Fruit fly (Drosophila melanogaster): Measurements from ENCODE around the gene Akap200.

Gene Akap200

dm6 chr2L:8365701-8366643, 49.5 kb upstream of the Akap200 start, which contains the start of gene Pp2A-29B (continued):
- TF ChIP-seq CG18619 (GFP tag; optimal IDR thresholded peaks at IDR 0.05) (peak; percentile 27), unc-4 (GFP tag; IDR thresholded peaks at IDR 0.05; ENCODE audit: partially characterized antibody) (peak; percentile 98), CG30403 (GFP tag; optimal IDR thresholded peaks at IDR 0.05) (peak; percentile 19), danr (GFP tag; IDR thresholded peaks at IDR 0.05) (no peak), Aef1 (GFP tag; IDR thresholded peaks at IDR 0.05) (no peak), Mad (GFP tag; optimal IDR thresholded peaks at IDR 0.05) (no peak), seq (GFP tag; IDR thresholded peaks at IDR 0.05) (no peak), CG7372 (GFP tag; IDR thresholded peaks at IDR 0.05) (no peak), slou (GFP tag; optimal IDR thresholded peaks at IDR 0.05) (peak; percentile 59), ftz-f1 (GFP tag; optimal IDR thresholded peaks at IDR 0.05) (no peak), CG13287 (GFP tag; IDR thresholded peaks at IDR 0.05; ENCODE audit: partially characterized antibody) (peak; percentile 99), CG14667 (GFP tag; IDR thresholded peaks at IDR 0.05) (no peak), en (GFP tag; optimal IDR thresholded peaks at IDR 0.05) (no peak), CG9817 (tag; optimal IDR thresholded peaks at IDR 0.05) (peak; percentile 17), Side (GFP tag; optimal IDR thresholded peaks at IDR 0.05) (no peak), klu (GFP tag; IDR thresholded peaks at IDR 0.05) (peak; percentile 45; the same call in 1 of the 2 replicates), Camta (GFP tag; optimal IDR thresholded peaks at IDR 0.05) (no peak), NfI (GFP tag; optimal IDR thresholded peaks at IDR 0.05) (peak; percentile 15), Sin3A (optimal IDR thresholded peaks at IDR 0.05) (peak; percentile 32), her (GFP tag; optimal IDR thresholded peaks at IDR 0.05) (no peak), CG12104 (GFP tag; optimal IDR thresholded peaks at IDR 0.05) (no peak), br (optimal IDR thresholded peaks at IDR 0.05) (no peak), bbx (GFP tag; IDR thresholded peaks at IDR 0.05; ENCODE audit: partially characterized antibody) (peak; percentile 98), CG6791 (GFP tag; IDR thresholded peaks at IDR 0.05; ENCODE audit: partially characterized antibody) (peak; percentile 98), TFAM (GFP tag; optimal IDR thresholded peaks at IDR 0.05) (no peak), CG9437 (GFP tag; optimal IDR thresholded peaks at IDR 0.05) (peak; percentile 35), jing (GFP tag; optimal IDR thresholded peaks at IDR 0.05) (no peak), Drgx (GFP tag; IDR thresholded peaks at IDR 0.05) (no peak), CG11247 (GFP tag; IDR thresholded peaks at IDR 0.05) (no peak), H2.0 (GFP tag; IDR thresholded peaks at IDR 0.05) (no peak), CG2712 (tag; optimal IDR thresholded peaks at IDR 0.05) (peak; percentile 61), gt (GFP tag; IDR thresholded peaks at IDR 0.05) (no peak), Kr (GFP tag; optimal IDR thresholded peaks at IDR 0.05) (no peak), bowl (GFP tag; IDR thresholded peaks at IDR 0.05) (no peak), CG14710 (tag; optimal IDR thresholded peaks at IDR 0.05) (peak; percentile 83), CG11723 (GFP tag; optimal IDR thresholded peaks at IDR 0.05) (no peak), dimm (GFP tag; IDR thresholded peaks at IDR 0.05) (no peak), CG6689 (GFP tag; IDR thresholded peaks at IDR 0.05) (no peak), esg (GFP tag; conservative IDR thresholded peaks at IDR 0.05) (no peak), Rfx (GFP tag; IDR thresholded peaks at IDR 0.05) (0 out of 2 replicates have a peak, but pooled peaks have one; percentile 11), CG4730 (GFP tag; IDR thresholded peaks at IDR 0.05) (no peak), CG13894 (tag; optimal IDR thresholded peaks at IDR 0.05) (no peak), fd64A (GFP tag; optimal IDR thresholded peaks at IDR 0.05) (no peak), gro (GFP tag; optimal IDR thresholded peaks at IDR 0.05) (no peak), amos (GFP tag; IDR thresholded peaks at IDR 0.05; ENCODE audit: partially characterized antibody) (peak; percentile 98), pb (GFP tag; optimal IDR thresholded peaks at IDR 0.05) (no peak), CG10543 (GFP tag; optimal IDR thresholded peaks at IDR 0.05) (peak; percentile 52), CG2116 (GFP tag; optimal IDR thresholded peaks at IDR 0.05) (peak; percentile 91), CG10147 (GFP tag; optimal IDR thresholded peaks at IDR 0.05) (no peak), tin (GFP tag; optimal IDR thresholded peaks at IDR 0.05) (peak; percentile 0)

Data from whole organism, embryonic.